Fruit fly (Drosophila melanogaster) whole organism, wandering third instar larva: ENCODE results near the gene CG46313.

Source experiments
- br ChIP-seq: fragments of 200-800 bp; sonication (Bioruptor generic); optimal IDR thresholded peaks from 2 replicates; lab custom pipeline; 2016; ENCODE audit warnings: missing biosample characterization, missing genetic modification characterization
- h ChIP-seq: fragments of 200-800 bp; sonication (Bioruptor generic); optimal IDR thresholded peaks from 3 replicates; lab custom pipeline; 2016; ENCODE audit warnings: missing biosample characterization, mild to moderate bottlenecking, missing genetic modification characterization
- pan ChIP-seq: fragments of >200 bp; optimal IDR thresholded peaks from 2 replicates; lab custom pipeline; 2017

dm6 chr3R:26969743-26970142, 8.6 kb upstream of the CG46313 start:
- TF ChIP-seq pan, result no peak
- TF ChIP-seq br, result no peak
- TF ChIP-seq h (GFP tag; lab: Kevin White, UChicago), result no peak
